Worm (Caenorhabditis elegans) whole organism, young adult: Measurements from ENCODE around the gene best-20.

Source experiments
- C17E4.6 ChIP-seq: fragments of 200-800 bp; sonication (Bioruptor generic); IDR thresholded peaks from 2 replicates; pipeline ENCODE4 v1.3.6; 2022; ENCODE audit warnings: missing genetic modification reagents, missing genetic modification characterization, missing compliant biosample characterization
- F55B11.4 ChIP-seq: sonication (generic microtip); optimal IDR thresholded peaks from 2 replicates; lab custom pipeline; 2016; ENCODE audit warnings: missing compliant biosample characterization, missing genetic modification characterization, borderline replicate concordance; ENCODE audit not compliant: insufficient read depth
- F57A8.1 ChIP-seq: fragments of 200-800 bp; sonication (Bioruptor generic); optimal IDR thresholded peaks from 2 replicates; lab custom pipeline; 2018; ENCODE audit warnings: mild to moderate bottlenecking, missing genetic modification characterization, moderate library complexity, missing compliant biosample characterization
- T26A5.8 ChIP-seq: sonication (generic microtip); optimal IDR thresholded peaks from 2 replicates; lab custom pipeline; 2016; ENCODE audit warnings: missing genetic modification characterization, missing compliant biosample characterization
- Y53G8AR.9 ChIP-seq: fragments of 200-800 bp; sonication (Bioruptor generic); conservative IDR thresholded peaks from 2 replicates; pipeline ENCODE4 v1.3.6; 2022; ENCODE audit warnings: missing genetic modification reagents, missing genetic modification characterization, missing compliant biosample characterization
- Y95B8A.8 ChIP-seq: fragments of 200-800 bp; sonication (Bioruptor generic); IDR thresholded peaks from 2 replicates; pipeline ENCODE4 v1.3.6; 2022; ENCODE audit warnings: missing genetic modification reagents, missing genetic modification characterization, missing compliant biosample characterization
- ZK185.1 ChIP-seq: sonication (generic microtip); optimal IDR thresholded peaks from 2 replicates; lab custom pipeline; 2016; ENCODE audit warnings: mild to moderate bottlenecking, missing genetic modification characterization, missing compliant biosample characterization; ENCODE audit not compliant: poor library complexity, severe bottlenecking
- ama-1 ChIP-seq, 3 experiments: fragments of 150-350 bp in 1 of 3; sonication (generic microtip) in 2 of 3; optimal IDR thresholded peaks; 2 replicates each; lab custom pipeline; 2014 to 2018; ENCODE audit warnings: missing biosample characterization in 2 of 3, missing genetic modification characterization in 2 of 3, missing genetic modification reagents in 2 of 3
- aptf-3 ChIP-seq: fragments of 200-800 bp; sonication (Bioruptor generic); IDR thresholded peaks from 2 replicates; pipeline ENCODE4 v1.3.6; 2022; ENCODE audit warnings: missing genetic modification characterization, missing compliant biosample characterization
- atf-7 ChIP-seq: sonication (generic microtip); optimal IDR thresholded peaks from 2 replicates; lab custom pipeline; 2017; ENCODE audit warnings: mild to moderate bottlenecking, missing genetic modification characterization, missing compliant biosample characterization
- athp-1 ChIP-seq: sonication (generic microtip); optimal IDR thresholded peaks from 2 replicates; lab custom pipeline; 2017; ENCODE audit warnings: mild to moderate bottlenecking, missing genetic modification characterization, missing compliant biosample characterization
- attf-5 ChIP-seq: fragments of 200-800 bp; sonication (Bioruptor generic); optimal IDR thresholded peaks from 2 replicates; lab custom pipeline; 2018; ENCODE audit warnings: mild to moderate bottlenecking, missing genetic modification characterization, missing compliant biosample characterization
- attf-6 ChIP-seq: fragments of 200-800 bp; sonication (Bioruptor generic); IDR thresholded peaks from 2 replicates; pipeline ENCODE4 v1.3.6; 2022; ENCODE audit warnings: missing genetic modification reagents, missing genetic modification characterization, missing compliant biosample characterization
- cebp-1 ChIP-seq, 2 experiments: fragments of 200-800 bp in 1 of 2; sonication (Bioruptor generic) in 1 of 2; sonication (generic microtip) in 1 of 2; IDR thresholded peaks in 1 of 2; optimal IDR thresholded peaks in 1 of 2; 2 replicates each; pipeline versions ENCODE4 v1.3.6 to Lab custom; 2017 to 2022; ENCODE audit warnings: missing compliant biosample characterization in 2 of 2, missing genetic modification characterization in 2 of 2, mild to moderate bottlenecking in 1 of 2, missing genetic modification reagents in 1 of 2, moderate library complexity in 1 of 2
- cebp-2 ChIP-seq: fragments of 200-800 bp; sonication (Bioruptor generic); IDR thresholded peaks from 2 replicates; pipeline ENCODE4 v1.3.6; 2022; ENCODE audit warnings: missing genetic modification characterization, missing compliant biosample characterization
- ceh-100 ChIP-seq: fragments of 200-800 bp; sonication (Bioruptor generic); IDR thresholded peaks from 2 replicates; pipeline ENCODE4 v1.3.6; 2022; ENCODE audit warnings: missing genetic modification reagents, missing genetic modification characterization, missing compliant biosample characterization
- ceh-27 ChIP-seq: fragments of 200-800 bp; sonication (Bioruptor generic); optimal IDR thresholded peaks from 2 replicates; lab custom pipeline; 2018; ENCODE audit warnings: mild to moderate bottlenecking, missing genetic modification characterization, moderate library complexity, missing compliant biosample characterization
- ceh-40 ChIP-seq: fragments of 200-800 bp; sonication (Bioruptor generic); IDR thresholded peaks from 2 replicates; pipeline ENCODE4 v1.3.6; 2022; ENCODE audit warnings: missing genetic modification characterization, missing compliant biosample characterization
- chd-7 ChIP-seq: sonication (generic microtip); optimal IDR thresholded peaks from 2 replicates; lab custom pipeline; 2016; ENCODE audit warnings: mild to moderate bottlenecking, missing genetic modification characterization, moderate library complexity, missing compliant biosample characterization
- die-1 ChIP-seq: sonication (generic microtip); optimal IDR thresholded peaks from 2 replicates; lab custom pipeline; 2016; ENCODE audit warnings: missing genotype, mild to moderate bottlenecking, missing genetic modification characterization, missing compliant biosample characterization
- dox-1 ChIP-seq: fragments of 200-800 bp; sonication (Bioruptor generic); IDR thresholded peaks from 2 replicates; pipeline ENCODE4 v1.3.6; 2022; ENCODE audit warnings: missing genetic modification reagents, missing genetic modification characterization, missing compliant biosample characterization
- egl-18 ChIP-seq: fragments of 200-800 bp; sonication (Bioruptor generic); IDR thresholded peaks from 2 replicates; pipeline ENCODE4 v1.3.6; 2022; ENCODE audit warnings: missing genetic modification reagents, missing genetic modification characterization, missing compliant biosample characterization
- gei-17 ChIP-seq: fragments of 200-800 bp; sonication (Bioruptor generic); optimal IDR thresholded peaks from 2 replicates; lab custom pipeline; 2018; ENCODE audit warnings: mild to moderate bottlenecking, missing genetic modification characterization, missing compliant biosample characterization
- hmg-1.2 ChIP-seq: fragments of 200-800 bp; sonication (Bioruptor generic); IDR thresholded peaks from 2 replicates; pipeline ENCODE4 v1.3.6; 2022; ENCODE audit warnings: missing genetic modification reagents, missing genetic modification characterization, missing compliant biosample characterization
- hmg-20 ChIP-seq: fragments of 200-800 bp; sonication (Bioruptor generic); IDR thresholded peaks from 2 replicates; pipeline ENCODE4 v1.3.6; 2022; ENCODE audit warnings: missing genetic modification reagents, missing genetic modification characterization, missing compliant biosample characterization
- lag-1 ChIP-seq: fragments of 200-800 bp; sonication (Bioruptor generic); IDR thresholded peaks from 2 replicates; pipeline ENCODE4 v1.3.6; 2022; ENCODE audit warnings: missing genetic modification reagents, missing genetic modification characterization, missing compliant biosample characterization
- let-526 ChIP-seq: fragments of 200-800 bp; sonication (Bioruptor generic); IDR thresholded peaks from 2 replicates; pipeline ENCODE4 v1.3.6; 2022; ENCODE audit warnings: missing genetic modification reagents, missing genetic modification characterization, missing compliant biosample characterization
- lsl-1 ChIP-seq: fragments of 200-800 bp; sonication (Bioruptor generic); optimal IDR thresholded peaks from 2 replicates; lab custom pipeline; 2018; ENCODE audit warnings: mild to moderate bottlenecking, missing genetic modification characterization, moderate library complexity, missing compliant biosample characterization
- lsy-27 ChIP-seq: sonication (generic microtip); optimal IDR thresholded peaks from 2 replicates; lab custom pipeline; 2017; ENCODE audit warnings: missing genetic modification characterization, mild to moderate bottlenecking, missing compliant biosample characterization, antibody characterized with exemption, missing genotype, borderline replicate concordance; ENCODE audit not compliant: insufficient read depth
- mcd-1 ChIP-seq: fragments of 200-800 bp; sonication (Bioruptor generic); IDR thresholded peaks from 2 replicates; pipeline ENCODE4 v1.3.6; 2022; ENCODE audit warnings: missing genetic modification reagents, missing genetic modification characterization, missing compliant biosample characterization
- nhr-179 ChIP-seq: sonication (generic microtip); optimal IDR thresholded peaks from 2 replicates; lab custom pipeline; 2016; ENCODE audit warnings: mild to moderate bottlenecking, missing genetic modification characterization, missing compliant biosample characterization
- nhr-27 ChIP-seq: fragments of 200-800 bp; sonication (Bioruptor generic); optimal IDR thresholded peaks from 2 replicates; lab custom pipeline; 2018; ENCODE audit warnings: mild to moderate bottlenecking, missing genetic modification characterization, moderate library complexity, missing compliant biosample characterization
- nhr-80 ChIP-seq: sonication (generic microtip); optimal IDR thresholded peaks from 2 replicates; lab custom pipeline; 2016; ENCODE audit warnings: missing genetic modification characterization, missing compliant biosample characterization
- nhr-90 ChIP-seq: sonication (generic microtip); optimal IDR thresholded peaks from 2 replicates; lab custom pipeline; 2016; ENCODE audit warnings: missing genotype, mild to moderate bottlenecking, missing genetic modification characterization, missing compliant biosample characterization
- rpc-1 ChIP-seq, 2 experiments: fragments of 150-350 bp in 1 of 2; sonication (generic microtip) in 1 of 2; optimal IDR thresholded peaks; 2 replicates each; lab custom pipeline; 2014 to 2018; ENCODE audit warnings: missing biosample characterization in 1 of 2, missing genetic modification characterization in 1 of 2, missing genetic modification reagents in 1 of 2, missing genotype in 1 of 2
- snpc-1.1 ChIP-seq: sonication (generic microtip); optimal IDR thresholded peaks from 2 replicates; lab custom pipeline; 2017; ENCODE audit warnings: missing genetic modification characterization, mild to moderate bottlenecking, missing compliant biosample characterization, antibody characterized with exemption, moderate library complexity, missing genotype, missing genetic modification reagents; ENCODE audit not compliant: insufficient read depth
- snpc-1.3 ChIP-seq: sonication (generic microtip); optimal IDR thresholded peaks from 2 replicates; lab custom pipeline; 2017; ENCODE audit warnings: missing genetic modification characterization, mild to moderate bottlenecking, missing compliant biosample characterization, antibody characterized with exemption, moderate library complexity, missing genotype, missing genetic modification reagents; ENCODE audit not compliant: insufficient read depth
- snpc-3.4 ChIP-seq: sonication (generic microtip); optimal IDR thresholded peaks from 2 replicates; lab custom pipeline; 2017; ENCODE audit warnings: missing genetic modification characterization, mild to moderate bottlenecking, missing compliant biosample characterization, antibody characterized with exemption, moderate library complexity, missing genotype, missing genetic modification reagents
- snpc-4 ChIP-seq, 5 experiments: fragments of 150-350 bp in 1 of 5; sonication (generic microtip) in 4 of 5; optimal IDR thresholded peaks; 2 replicates each; lab custom pipeline; 2014 to 2018; ENCODE audit warnings: missing genetic modification characterization in 5 of 5, missing biosample characterization in 3 of 5, antibody characterized with exemption in 2 of 5, mild to moderate bottlenecking in 2 of 5, missing compliant biosample characterization in 2 of 5, missing genotype in 2 of 5, moderate library complexity in 2 of 5, missing genetic modification reagents in 1 of 5
- tbp1 ChIP-seq: fragments of 200-800 bp; sonication (Bioruptor generic); optimal IDR thresholded peaks from 2 replicates; lab custom pipeline; 2018; ENCODE audit warnings: mild to moderate bottlenecking, missing genetic modification characterization, missing compliant biosample characterization
- zfh-2 ChIP-seq: fragments of 200-800 bp; sonication (Bioruptor generic); conservative IDR thresholded peaks from 2 replicates; pipeline ENCODE4 v1.3.6; 2022; ENCODE audit warnings: missing genetic modification reagents, missing genetic modification characterization, missing compliant biosample characterization
- zim-3 ChIP-seq: sonication (generic microtip); optimal IDR thresholded peaks from 2 replicates; lab custom pipeline; 2017; ENCODE audit warnings: mild to moderate bottlenecking, missing genetic modification characterization, moderate library complexity, missing compliant biosample characterization
- ztf-22 ChIP-seq: fragments of 200-800 bp; sonication (Bioruptor generic); optimal IDR thresholded peaks from 2 replicates; lab custom pipeline; 2018; ENCODE audit warnings: mild to moderate bottlenecking, missing genetic modification characterization, moderate library complexity, missing compliant biosample characterization
- ztf-28 ChIP-seq: fragments of 200-800 bp; sonication (Bioruptor generic); IDR thresholded peaks from 2 replicates; pipeline ENCODE4 v1.3.6; 2022; ENCODE audit warnings: missing genetic modification reagents, missing genetic modification characterization, missing compliant biosample characterization

The best-20 gene

DNA sequence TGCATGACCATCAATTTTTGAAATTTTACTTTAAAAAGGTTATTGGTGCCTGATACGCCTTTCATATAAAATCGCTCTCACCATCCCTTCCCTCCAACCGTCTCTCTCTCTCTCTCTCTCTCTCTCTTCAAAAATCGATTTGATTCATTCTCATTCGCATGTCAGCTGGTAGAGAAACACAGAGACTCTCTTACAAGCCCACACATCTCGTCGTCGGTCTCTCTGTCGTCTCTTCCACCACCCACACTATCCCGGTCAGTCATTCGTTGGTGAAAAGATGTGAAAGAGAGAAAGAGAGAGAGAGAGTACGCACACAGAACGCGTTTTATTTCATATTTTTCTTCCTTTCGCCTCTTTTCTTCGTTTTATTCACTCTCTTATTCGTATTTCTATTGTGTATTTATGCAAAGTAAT, 13.6 kb upstream of the best-20 start (continued):
- TF ChIP-seq Y53G8AR.9 (GFP tag; lab: Robert Waterston, UW) (no peak), die-1 (tag; lab: Kevin White, UChicago) (no peak), egl-18 (GFP tag; lab: Robert Waterston, UW) (no peak), attf-5 (GFP tag; lab: Kevin White, UChicago) (peak; percentile 75), lag-1 (GFP tag; lab: Robert Waterston, UW) (no peak), Y95B8A.8 (no peak), cebp-2 (GFP tag; lab: Robert Waterston, UW) (no peak), snpc-3.4 (tag; lab: Kevin White, UChicago) (no peak), F57A8.1 (GFP tag; lab: Kevin White, UChicago) (no peak), zim-3 (tag; lab: Kevin White, UChicago) (no peak), ceh-27 (GFP tag; lab: Kevin White, UChicago) (peak; percentile 38), chd-7 (no peak), snpc-1.1 (tag; lab: Kevin White, UChicago) (no peak), let-526 (GFP tag; lab: Robert Waterston, UW) (no peak), gei-17 (peak; percentile 39), ztf-22 (GFP tag; lab: Kevin White, UChicago) (peak; percentile 3), tbp1 (GFP tag; lab: Kevin White, UChicago) (peak; percentile 20), nhr-27 (tag; lab: Kevin White, UChicago) (no peak), lsl-1 (no peak), nhr-90 (tag; lab: Kevin White, UChicago) (no peak), nhr-179 (tag; lab: Kevin White, UChicago) (no peak), lsy-27 (tag; lab: Kevin White, UChicago) (no peak), attf-6 (GFP tag; lab: Robert Waterston, UW) (no peak), aptf-3 (GFP tag; lab: Robert Waterston, UW) (no peak), snpc-4 (GFP tag; optimal IDR thresholded peaks at IDR 0.05; lab: Kevin White, UChicago) (no peak), snpc-4 (tag; optimal IDR thresholded peaks at IDR 0.05; lab: Kevin White, UChicago) (peak in 2 of 4 experiments; percentile 31 to 75), F55B11.4 (no peak)

ce11 chrIV:3743748-3744147, 12.3 kb upstream of the best-20 start, which contains the start of gene siah-1:
TSS of gene siah-1 (plus strand) at chrIV:3744048.
- no peak for TF ChIP-seq ZK185.1 (tag; lab: Kevin White, UChicago)
- TF ChIP-seq snpc-1.3 (tag; lab: Kevin White, UChicago), result no peak
- TF ChIP-seq let-526 (GFP tag; lab: Robert Waterston, UW), result 0 out of 2 replicates have a peak, but pooled peaks have one; percentile 12
- no peak for TF ChIP-seq ztf-28 (GFP tag; lab: Robert Waterston, UW)
- TF ChIP-seq atf-7 (tag; lab: Kevin White, UChicago), result no peak
- 0 out of 2 replicates have a peak, but pooled peaks have one; percentile 11 for TF ChIP-seq dox-1 (GFP tag; lab: Robert Waterston, UW)
- TF ChIP-seq ceh-40 (GFP tag; lab: Robert Waterston, UW), result no peak
- no peak for TF ChIP-seq ama-1 (optimal IDR thresholded peaks at IDR 0.05; lab: Kevin White, UChicago)
- TF ChIP-seq ama-1 (GFP tag; optimal IDR thresholded peaks at IDR 0.05; lab: Kevin White, UChicago), result no peak
- TF ChIP-seq zfh-2 (GFP tag; lab: Robert Waterston, UW), result 0 out of 2 replicates have a peak, but pooled peaks have one; percentile 34
- no peak for TF ChIP-seq hmg-20 (GFP tag; lab: Robert Waterston, UW)
- 0 out of 2 replicates have a peak, but pooled peaks have one; percentile 12 for TF ChIP-seq mcd-1 (GFP tag; lab: Robert Waterston, UW)
- TF ChIP-seq egl-18 (GFP tag; lab: Robert Waterston, UW), result no peak
- no peak for TF ChIP-seq rpc-1 (optimal IDR thresholded peaks at IDR 0.05; lab: Kevin White, UChicago)
- TF ChIP-seq rpc-1 (tag; optimal IDR thresholded peaks at IDR 0.05; lab: Kevin White, UChicago), result no peak
- no peak for TF ChIP-seq ceh-100 (GFP tag; lab: Robert Waterston, UW)
- no peak for TF ChIP-seq athp-1 (tag; lab: Kevin White, UChicago)
- peak; percentile 2 for TF ChIP-seq tbp1 (GFP tag; lab: Kevin White, UChicago)
- TF ChIP-seq Y95B8A.8, result 0 out of 2 replicates have a peak, but pooled peaks have one; percentile 16
- no peak for TF ChIP-seq T26A5.8 (tag; lab: Kevin White, UChicago)
- peak; percentile 2 for TF ChIP-seq nhr-80 (tag; lab: Kevin White, UChicago)
- TF ChIP-seq cebp-1 (GFP tag; IDR thresholded peaks at IDR 0.05; lab: Robert Waterston, UW), result no peak
- TF ChIP-seq cebp-1 (tag; optimal IDR thresholded peaks at IDR 0.05; lab: Kevin White, UChicago), result peak; percentile 18
- peak; percentile 15 for TF ChIP-seq attf-5 (GFP tag; lab: Kevin White, UChicago)
- TF ChIP-seq hmg-1.2 (GFP tag; lab: Robert Waterston, UW), result 0 out of 2 replicates have a peak, but pooled peaks have one; percentile 11
- 0 out of 2 replicates have a peak, but pooled peaks have one; percentile 13 for TF ChIP-seq C17E4.6 (GFP tag; lab: Robert Waterston, UW)
